Worm (Caenorhabditis elegans): ENCODE measurements around the gene F18G5.6.

- TF ChIP-seq tbx-11 (GFP tag; IDR thresholded peaks at IDR 0.05), result no peak
- no peak for TF ChIP-seq ama-1 (optimal IDR thresholded peaks at IDR 0.05)
Measured at ce11 chrX:9243257-9243656, 20.9 kb downstream of the F18G5.6 start, which contains the start of gene gpa-12.

Data from whole organism, early embryonic.